Worm (Caenorhabditis elegans): Measurements from ENCODE around the gene txdc-12.1.

txdc-12.1 gene

DNA sequence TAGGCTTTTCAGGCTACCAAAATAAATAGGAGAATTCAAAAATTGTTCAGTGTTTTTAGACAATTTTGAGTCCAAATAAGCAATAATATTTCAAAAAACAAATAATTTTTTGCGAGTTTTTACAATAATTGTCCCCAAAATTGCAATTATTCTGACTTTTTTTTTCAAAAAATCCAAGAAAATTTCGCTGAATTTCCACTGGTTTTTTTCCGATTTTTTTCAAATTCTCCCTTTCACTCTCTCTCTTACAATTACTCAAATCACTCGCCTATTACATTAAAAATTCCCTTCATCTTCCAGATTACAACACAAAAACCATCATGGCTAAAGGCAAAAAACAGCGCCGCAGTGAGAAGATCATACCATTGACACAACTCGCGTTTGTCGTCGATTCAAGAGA lies 48.9 kb downstream of the txdc-12.1 start, which contains the start of gene Y57A10A.31:
TSS of gene Y57A10A.31 (plus strand) at position 301 of the 400 bp plus-strand sequence.
- TF ChIP-seq unc-39 (tag; optimal IDR thresholded peaks at IDR 0.05) (no peak), unc-62 (GFP tag; optimal IDR thresholded peaks at IDR 0.05) (no peak), nhr-237 (tag; optimal IDR thresholded peaks at IDR 0.05) (no peak), nhr-67 (tag; optimal IDR thresholded peaks at IDR 0.05) (no peak), fkh-10 (GFP tag; optimal IDR thresholded peaks at IDR 0.05) (no peak), egl-27 (tag; optimal IDR thresholded peaks at IDR 0.05) (no peak), skn-1 (tag; optimal IDR thresholded peaks at IDR 0.05) (no peak), pqm-1 (tag; optimal IDR thresholded peaks at IDR 0.05) (no peak), mml-1 (tag; optimal IDR thresholded peaks at IDR 0.05) (no peak), elt-1 (tag; optimal IDR thresholded peaks at IDR 0.05) (no peak), nhr-23 (tag; optimal IDR thresholded peaks at IDR 0.05) (no peak), ceh-28 (tag; optimal IDR thresholded peaks at IDR 0.05) (no peak), lin-15B (tag; optimal IDR thresholded peaks at IDR 0.05) (no peak), nhr-77 (tag; optimal IDR thresholded peaks at IDR 0.05) (no peak), hmg-11 (tag; optimal IDR thresholded peaks at IDR 0.05) (no peak), daf-12 (tag; optimal IDR thresholded peaks at IDR 0.05) (no peak), ztf-4 (tag; optimal IDR thresholded peaks at IDR 0.05) (no peak), eor-1 (tag; optimal IDR thresholded peaks at IDR 0.05) (no peak), zag-1 (tag; optimal IDR thresholded peaks at IDR 0.05) (no peak), nhr-25 (tag; optimal IDR thresholded peaks at IDR 0.05) (no peak)

Measured in whole organism, L3 larva.